Worm (Caenorhabditis elegans) whole organism, midembryonic: ENCODE results near the gene ttr-2.

Experiments used
- ref-1 ChIP-seq: fragments of 200-800 bp; sonication (Bioruptor generic); conservative IDR thresholded peaks from 2 replicates; pipeline ENCODE4 v1.3.6; 2022; ENCODE audit warnings: missing genetic modification reagents, missing genetic modification characterization, missing compliant biosample characterization
- tab-1 ChIP-seq: fragments of 200-800 bp; sonication (Bioruptor generic); IDR thresholded peaks from 2 replicates; pipeline ENCODE4 v1.3.6; 2022; ENCODE audit warnings: missing genetic modification characterization, missing compliant biosample characterization

ce11 chrIII:9885609-9886008 lies 42.0 kb upstream of the ttr-2 start:
- TF ChIP-seq tab-1 (GFP tag; lab: Robert Waterston, UW), result no peak
- no peak for TF ChIP-seq ref-1
